Worm (Caenorhabditis elegans): Measurements from ENCODE around the gene clu-1.

The clu-1 gene

DNA sequence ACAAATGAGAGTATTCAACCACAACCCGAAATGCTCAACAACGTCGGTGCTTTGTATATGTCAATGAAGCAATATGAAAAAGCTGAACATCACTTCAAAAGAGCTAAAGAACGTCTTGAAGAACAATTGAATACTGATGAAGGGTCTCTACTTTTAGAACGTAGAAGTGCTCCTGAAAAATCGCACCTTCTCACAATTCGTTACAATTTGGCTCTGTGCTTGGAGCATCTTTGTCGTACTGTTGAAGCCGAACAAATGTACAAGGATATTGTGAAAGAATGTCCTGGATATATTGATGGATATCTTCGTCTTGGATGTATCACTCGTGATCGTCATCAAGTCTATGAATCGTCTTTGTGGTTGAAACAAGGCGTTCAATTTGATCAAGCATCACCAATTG is 27.1 kb downstream of the clu-1 start:
- TF ChIP-seq bed-1 (GFP tag; IDR thresholded peaks at IDR 0.05) (no peak), ztf-6 (GFP tag; IDR thresholded peaks at IDR 0.05) (no peak), ztf-22 (GFP tag; optimal IDR thresholded peaks at IDR 0.05) (no peak), cebp-2 (GFP tag; IDR thresholded peaks at IDR 0.05) (no peak), ceh-40 (GFP tag; IDR thresholded peaks at IDR 0.05) (no peak), akir-1 (GFP tag; optimal IDR thresholded peaks at IDR 0.05) (no peak), nfyb-1 (GFP tag; IDR thresholded peaks at IDR 0.05) (no peak), fkh-3 (tag; optimal IDR thresholded peaks at IDR 0.05) (no peak), lin-35 (GFP tag; optimal IDR thresholded peaks at IDR 0.05) (no peak), dpff-1 (tag; optimal IDR thresholded peaks at IDR 0.05) (no peak), ceh-79 (tag; optimal IDR thresholded peaks at IDR 0.05) (no peak)

DNA sequence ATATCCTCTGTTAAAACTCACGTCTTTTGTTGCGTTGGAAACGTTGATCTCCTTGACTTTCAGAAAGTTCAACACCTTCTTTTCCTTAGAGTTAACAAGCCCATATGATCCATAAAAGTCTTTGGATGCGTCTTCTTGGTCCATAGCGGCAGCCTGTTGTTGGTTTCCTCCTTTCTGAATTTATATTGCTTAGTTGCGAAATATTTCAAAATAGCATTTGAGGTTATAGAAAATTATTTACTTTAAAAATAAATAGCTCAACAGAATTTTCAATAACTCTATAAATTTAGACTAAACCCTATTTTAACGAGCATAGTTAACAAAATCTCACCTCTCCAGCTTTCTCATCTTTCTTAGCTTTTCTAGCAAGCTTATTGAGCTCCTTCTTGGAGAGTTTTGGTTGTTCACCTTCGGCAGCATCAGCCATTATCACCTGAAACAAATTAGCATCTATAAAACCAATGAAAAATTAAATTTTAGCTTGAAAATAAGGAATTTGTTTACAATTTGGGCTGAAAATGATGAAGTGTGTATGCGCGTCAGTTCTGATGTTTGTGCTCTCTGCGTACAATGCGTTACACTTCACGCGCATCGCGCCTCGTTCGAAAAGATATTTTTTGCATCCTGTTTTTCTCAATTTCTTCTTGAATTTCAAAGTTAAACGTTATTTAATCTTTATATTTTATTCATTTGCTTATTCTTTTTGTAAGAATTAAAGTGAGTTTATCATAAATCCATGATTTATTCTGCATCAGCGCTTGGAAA is 30.3 kb downstream of the clu-1 start, which contains the start of the genes dars-1 and ctr-9:
TSS of gene dars-1 (minus strand) at position 433 of the 765 bp plus-strand sequence.
TSS of gene ctr-9 (plus strand) at position 614 of the 765 bp plus-strand sequence.
- TF ChIP-seq lag-1 (GFP tag; IDR thresholded peaks at IDR 0.05) (no peak), hmg-20 (GFP tag; IDR thresholded peaks at IDR 0.05) (no peak), dpl-1 (GFP tag; optimal IDR thresholded peaks at IDR 0.05) (no peak), nhr-179 (tag; optimal IDR thresholded peaks at IDR 0.05) (no peak), Y53G8AR.9 (GFP tag; conservative IDR thresholded peaks at IDR 0.05) (0 out of 2 replicates have a peak, but pooled peaks have one; percentile 42), unc-62 (GFP tag; optimal IDR thresholded peaks at IDR 0.05) (no peak), snpc-3.4 (tag; optimal IDR thresholded peaks at IDR 0.05) (peak; percentile 0), cebp-1 (GFP tag; IDR thresholded peaks at IDR 0.05) (peak; percentile 30; the same call in 1 of the 2 replicates), cebp-1 (tag; optimal IDR thresholded peaks at IDR 0.05) (peak; percentile 87)

DNA sequence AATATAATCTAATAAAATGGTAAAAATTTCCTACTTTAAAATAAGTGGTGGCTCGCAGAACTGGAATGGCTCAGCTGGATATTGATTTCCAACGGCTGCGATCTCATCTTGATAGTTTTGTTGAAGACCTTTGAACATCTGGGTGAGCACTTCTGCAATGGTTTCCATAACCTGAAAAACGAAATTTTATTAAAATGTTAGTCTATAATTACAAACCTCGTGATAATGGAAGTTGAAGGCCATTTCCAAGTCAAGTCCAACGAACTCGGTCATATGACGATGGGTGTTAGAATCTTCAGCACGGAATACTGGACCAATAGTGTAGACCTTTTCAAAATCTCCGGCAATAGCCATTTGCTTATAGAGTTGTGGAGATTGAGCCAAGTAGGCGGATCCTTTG is 31.5 kb downstream of the clu-1 start:
- no peak for TF ChIP-seq aptf-3 (GFP tag; IDR thresholded peaks at IDR 0.05)
- TF ChIP-seq ets-4 (GFP tag; optimal IDR thresholded peaks at IDR 0.05), result no peak
- no peak for TF ChIP-seq mel-28 (tag; optimal IDR thresholded peaks at IDR 0.05; ENCODE audit: borderline replicate concordance)
- TF ChIP-seq dox-1 (GFP tag; IDR thresholded peaks at IDR 0.05), result no peak
- no peak for TF ChIP-seq nhr-179 (tag; optimal IDR thresholded peaks at IDR 0.05)
- TF ChIP-seq B0261.1 (tag; optimal IDR thresholded peaks at IDR 0.05), result no peak

DNA sequence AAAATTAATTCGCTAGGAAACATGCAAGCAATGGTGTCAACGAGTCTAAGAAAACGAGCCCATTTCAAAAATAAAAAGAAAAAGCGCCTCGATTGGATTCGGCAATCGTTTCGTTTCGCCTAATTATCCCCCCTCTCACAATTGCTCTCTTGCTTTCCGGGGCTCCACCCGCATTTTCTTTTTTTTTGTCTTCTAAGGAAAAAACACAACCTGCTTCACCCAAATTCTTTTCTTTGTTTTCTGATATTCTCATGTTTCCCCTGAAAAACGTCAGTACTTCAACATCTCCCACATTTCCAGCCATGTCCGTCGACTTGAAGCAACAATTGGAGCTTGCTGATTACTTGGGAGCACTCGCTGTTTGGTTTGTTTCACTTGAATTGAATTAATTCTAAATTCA is 32.8 kb downstream of the clu-1 start, which contains the start of gene nlp-36:
TSS of gene nlp-36 (plus strand) at position 301 of the 400 bp plus-strand sequence.
- TF ChIP-seq F22D6.2 (tag; optimal IDR thresholded peaks at IDR 0.05) (no peak), him-1 (tag; optimal IDR thresholded peaks at IDR 0.05) (peak; percentile 9)

DNA sequence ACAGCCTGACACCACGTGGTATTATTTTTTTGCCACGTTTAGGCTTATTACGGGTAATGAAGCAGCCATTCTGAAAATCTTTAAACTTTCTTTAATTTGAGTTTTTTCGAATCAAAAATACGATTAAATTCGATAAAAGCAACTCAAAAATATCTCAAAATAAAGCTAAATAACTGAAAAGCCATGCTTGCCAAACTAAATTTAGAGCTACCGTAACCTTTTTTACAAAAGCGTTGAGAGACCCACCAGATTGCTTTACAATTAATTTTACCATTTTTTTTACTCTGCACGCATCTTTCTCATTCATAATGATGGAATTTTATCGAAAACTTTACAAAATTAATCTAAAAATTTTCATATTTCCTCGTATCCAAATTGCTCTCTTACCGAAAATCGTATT is 33.2 kb downstream of the clu-1 start:
- no peak for TF ChIP-seq zim-3 (tag; optimal IDR thresholded peaks at IDR 0.05)
- TF ChIP-seq lsl-1 (GFP tag; optimal IDR thresholded peaks at IDR 0.05), result peak; percentile 70
- peak; percentile 73 for TF ChIP-seq madf-8 (GFP tag; conservative IDR thresholded peaks at IDR 0.05)

DNA sequence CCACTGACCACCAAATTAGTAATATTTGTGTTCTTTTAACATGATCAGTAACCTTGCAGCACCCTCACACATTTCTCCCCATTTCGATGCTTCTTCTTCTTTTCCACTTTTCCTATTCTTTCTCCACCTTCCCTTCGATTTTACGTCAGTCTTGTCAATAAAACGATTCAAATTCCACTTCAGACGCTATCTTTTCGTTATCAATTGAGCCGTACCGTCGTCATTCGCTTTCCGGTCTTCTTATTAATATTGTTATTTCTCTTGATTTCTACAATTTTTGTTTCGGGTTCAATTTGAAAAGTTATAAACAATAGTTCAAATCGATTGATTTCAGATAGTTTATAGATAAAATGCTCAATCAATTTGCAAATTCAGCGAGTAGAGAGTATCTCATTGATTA is 33.8 kb downstream of the clu-1 start:
- no peak for TF ChIP-seq rec-8 (tag; optimal IDR thresholded peaks at IDR 0.05)
- TF ChIP-seq mes-4 (tag; optimal IDR thresholded peaks at IDR 0.05), result no peak
- no peak for TF ChIP-seq egrh-3 (GFP tag; IDR thresholded peaks at IDR 0.05)
- no peak for TF ChIP-seq bed-2 (GFP tag; IDR thresholded peaks at IDR 0.05)
- TF ChIP-seq nhr-80 (tag; optimal IDR thresholded peaks at IDR 0.05), result peak; percentile 55
- no peak for TF ChIP-seq T07F8.4 (tag; optimal IDR thresholded peaks at IDR 0.05)
- no peak for TF ChIP-seq Y67H2A.10 (GFP tag; conservative IDR thresholded peaks at IDR 0.05)

All from whole organism, young adult.